Fruit fly (Drosophila melanogaster): ENCODE results near the gene CG31142.
A peak's percentile ranks its signal among the peaks of the same experiment; 100 is the strongest.

The CG31142 gene

dm6 chr3R:23889922-23890321, 39.1 kb upstream of the CG31142 start, which contains the start of gene Pli (continued):
- TF ChIP-seq jing (GFP tag; optimal IDR thresholded peaks at IDR 0.05): no peak
- TF ChIP-seq CG7839 (tag; optimal IDR thresholded peaks at IDR 0.05): peak; percentile 4
- peak; percentile 42 for TF ChIP-seq Dp (GFP tag; optimal IDR thresholded peaks at IDR 0.05)
- peak; percentile 36 for TF ChIP-seq Dek (tag; optimal IDR thresholded peaks at IDR 0.05)
- TF ChIP-seq CG34422 (GFP tag; IDR thresholded peaks at IDR 0.05): no peak
- TF ChIP-seq Taf1 (GFP tag; IDR thresholded peaks at IDR 0.05): no peak
- TF ChIP-seq CG12942 (GFP tag; optimal IDR thresholded peaks at IDR 0.05): no peak
- no peak for TF ChIP-seq CG4404 (GFP tag; IDR thresholded peaks at IDR 0.05)
- TF ChIP-seq CG6791 (GFP tag; IDR thresholded peaks at IDR 0.05; ENCODE audit: partially characterized antibody): no peak
- TF ChIP-seq slp2 (GFP tag; optimal IDR thresholded peaks at IDR 0.05): no peak
- TF ChIP-seq Nf-YB (GFP tag; optimal IDR thresholded peaks at IDR 0.05): no peak
- no peak for TF ChIP-seq CG17568 (GFP tag; optimal IDR thresholded peaks at IDR 0.05)
- peak; percentile 77 for TF ChIP-seq nerfin-1 (tag; optimal IDR thresholded peaks at IDR 0.05)
- TF ChIP-seq CG12744 (GFP tag; optimal IDR thresholded peaks at IDR 0.05): no peak
- no peak for TF ChIP-seq Nf-YA (GFP tag; IDR thresholded peaks at IDR 0.05)
- no peak for TF ChIP-seq klu (GFP tag; IDR thresholded peaks at IDR 0.05)
- TF ChIP-seq CG13287 (GFP tag; IDR thresholded peaks at IDR 0.05; ENCODE audit: partially characterized antibody): no peak
- peak; percentile 99 for TF ChIP-seq gfzf (GFP tag; optimal IDR thresholded peaks at IDR 0.05)
- no peak for TF ChIP-seq shn (GFP tag; optimal IDR thresholded peaks at IDR 0.05)
- no peak for TF ChIP-seq Rfx (GFP tag; IDR thresholded peaks at IDR 0.05)
- TF ChIP-seq CG30431 (GFP tag; optimal IDR thresholded peaks at IDR 0.05): no peak
- TF ChIP-seq CG8478 (optimal IDR thresholded peaks at IDR 0.05): no peak
- TF ChIP-seq Lim3 (GFP tag; IDR thresholded peaks at IDR 0.05): no peak
- TF ChIP-seq ftz-f1 (GFP tag; optimal IDR thresholded peaks at IDR 0.05): peak; percentile 2
- TF ChIP-seq CG1792 (GFP tag; optimal IDR thresholded peaks at IDR 0.05): no peak
- TF ChIP-seq CG10267 (tag; optimal IDR thresholded peaks at IDR 0.05): peak; percentile 61
- peak; percentile 39 for TF ChIP-seq CG11504 (tag; optimal IDR thresholded peaks at IDR 0.05)
- no peak for TF ChIP-seq Elba2 (GFP tag; optimal IDR thresholded peaks at IDR 0.05)
- peak; percentile 28 for TF ChIP-seq Ets65A (GFP tag)
- peak; percentile 97 for TF ChIP-seq Jarid2 (GFP tag; optimal IDR thresholded peaks at IDR 0.05)
- TF ChIP-seq Sox102F (GFP tag; optimal IDR thresholded peaks at IDR 0.05): no peak
- TF ChIP-seq Eip74EF (GFP tag; optimal IDR thresholded peaks at IDR 0.05): peak in 1 of 2 experiments; percentile 40
- TF ChIP-seq Ada2b (GFP tag; IDR thresholded peaks at IDR 0.05): no peak

DNA sequence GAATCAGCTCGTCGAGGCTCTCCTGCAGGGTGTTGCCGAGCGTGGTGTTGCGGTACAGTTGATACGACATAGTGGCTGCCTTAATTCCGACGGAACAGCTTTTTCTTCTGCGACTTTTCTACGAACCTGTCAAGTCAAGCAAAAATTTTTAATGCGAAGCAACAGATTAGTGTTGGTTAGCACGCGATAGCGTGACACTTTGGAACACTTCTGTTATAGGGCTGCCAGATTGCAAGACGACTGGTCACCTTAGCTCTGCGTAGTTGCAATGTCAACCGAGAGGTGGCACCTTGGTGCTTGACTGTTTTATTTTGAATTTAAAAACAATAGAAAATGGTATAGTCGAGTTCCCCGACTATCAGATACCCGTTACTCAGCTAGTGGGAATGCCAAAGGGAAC, 38.2 kb upstream of the CG31142 start, which contains the start of gene TfIIA-S:
Gene TfIIA-S (minus strand): TSS at position 175 of the 400 bp plus-strand sequence.
- peak; percentile 12 for TF ChIP-seq CG6854 (GFP tag; optimal IDR thresholded peaks at IDR 0.05)
- TF ChIP-seq onecut (GFP tag; IDR thresholded peaks at IDR 0.05): peak; percentile 38; the same call in 1 of the 2 replicates
- TF ChIP-seq Dp (GFP tag; optimal IDR thresholded peaks at IDR 0.05): peak; percentile 85
- TF ChIP-seq az2 (GFP tag; optimal IDR thresholded peaks at IDR 0.05): peak; percentile 65
- TF ChIP-seq Chrac-16 (GFP tag; optimal IDR thresholded peaks at IDR 0.05): peak; percentile 82
- TF ChIP-seq Hr51 (GFP tag; optimal IDR thresholded peaks at IDR 0.05): peak in 1 of 2 experiments; percentile 83
- TF ChIP-seq Oaz (GFP tag; IDR thresholded peaks at IDR 0.05): no peak
- TF ChIP-seq CG32772 (GFP tag; IDR thresholded peaks at IDR 0.05): no peak
- TF ChIP-seq croc (GFP tag; conservative IDR thresholded peaks at IDR 0.05): peak; percentile 42; the same call in 2 of the 3 replicates
- TF ChIP-seq CG3281 (GFP tag; optimal IDR thresholded peaks at IDR 0.05): peak; percentile 71
- TF ChIP-seq CG10209 (GFP tag; optimal IDR thresholded peaks at IDR 0.05): peak; percentile 69
- peak; percentile 99 for TF ChIP-seq Med (GFP tag)
- no peak for TF ChIP-seq Bgb (GFP tag; IDR thresholded peaks at IDR 0.05; ENCODE audit: partially characterized antibody)
- TF ChIP-seq CG17385 (GFP tag; optimal IDR thresholded peaks at IDR 0.05): peak; percentile 55
- peak; percentile 11 for TF ChIP-seq CG2202 (tag; optimal IDR thresholded peaks at IDR 0.05)
- peak; percentile 60 for TF ChIP-seq CG6683 (GFP tag; optimal IDR thresholded peaks at IDR 0.05)
- TF ChIP-seq CG14710 (tag; optimal IDR thresholded peaks at IDR 0.05): peak; percentile 78
- peak; percentile 74 for TF ChIP-seq pum (GFP tag; optimal IDR thresholded peaks at IDR 0.05)
- peak; percentile 19 for TF ChIP-seq gcm2 (GFP tag; optimal IDR thresholded peaks at IDR 0.05)
- TF ChIP-seq Abd-B (GFP tag; optimal IDR thresholded peaks at IDR 0.05): peak; percentile 62

All from whole organism, embryonic.